Worm (Caenorhabditis elegans): ENCODE measurements around the gene Y39F10A.3.

- no peak for TF ChIP-seq R02D3.7 (tag; optimal IDR thresholded peaks at IDR 0.05)
- no peak for TF ChIP-seq dmd-4 (tag; optimal IDR thresholded peaks at IDR 0.05)
- TF ChIP-seq nhr-77 (tag; optimal IDR thresholded peaks at IDR 0.05): no peak
- no peak for TF ChIP-seq mdl-1 (tag; optimal IDR thresholded peaks at IDR 0.05)
- no peak for TF ChIP-seq lin-39 (tag; optimal IDR thresholded peaks at IDR 0.05)
- TF ChIP-seq ztf-4 (tag; optimal IDR thresholded peaks at IDR 0.05): no peak
- TF ChIP-seq ceh-82 (tag; optimal IDR thresholded peaks at IDR 0.05): no peak
- TF ChIP-seq unc-62 (GFP tag; optimal IDR thresholded peaks at IDR 0.05): no peak
- no peak for TF ChIP-seq nhr-21 (tag; optimal IDR thresholded peaks at IDR 0.05)
Observed at ce11 chrII:753469-753868, 29.3 kb downstream of the Y39F10A.3 start.
